Worm (Caenorhabditis elegans) whole organism, L4 larva: ENCODE data around the gene srh-276.

Source experiments
- D1046.2 ChIP-seq: fragments of 200-800 bp; sonication (Bioruptor generic); IDR thresholded peaks from 2 replicates; pipeline ENCODE4 v1.3.6; 2022; ENCODE audit warnings: missing genetic modification characterization, missing compliant biosample characterization
- F10B5.3 ChIP-seq: sonication (generic microtip); optimal IDR thresholded peaks from 2 replicates; lab custom pipeline; 2016; ENCODE audit warnings: mild to moderate bottlenecking, missing genetic modification characterization, missing compliant biosample characterization
- F37D6.2 ChIP-seq: sonication (generic microtip); optimal IDR thresholded peaks from 2 replicates; lab custom pipeline; 2016; ENCODE audit warnings: mild to moderate bottlenecking, missing genetic modification characterization, missing compliant biosample characterization
- R02D3.7 ChIP-seq: fragments of 150-350 bp; sonication (generic microtip); optimal IDR thresholded peaks from 3 replicates; lab custom pipeline; 2014; ENCODE audit warnings: missing biosample characterization, missing genetic modification characterization
- Y5F2A.4 ChIP-seq: fragments of 200-800 bp; sonication (Bioruptor generic); optimal IDR thresholded peaks from 2 replicates; lab custom pipeline; 2018; ENCODE audit warnings: mild to moderate bottlenecking, missing genetic modification characterization, missing compliant biosample characterization
- Y75B8A.6 ChIP-seq: fragments of 200-800 bp; sonication (Bioruptor generic); IDR thresholded peaks from 2 replicates; pipeline ENCODE4 v1.3.6; 2022; ENCODE audit warnings: missing genetic modification reagents, missing genetic modification characterization, missing compliant biosample characterization
- aha-1 ChIP-seq: fragments of 150-350 bp; peaks from one replicate; lab custom pipeline; 2014; ENCODE audit warnings: missing biosample characterization, missing genetic modification characterization
- aly-2 ChIP-seq: sonication (generic microtip); optimal IDR thresholded peaks from 2 replicates; lab custom pipeline; 2018; ENCODE audit warnings: missing biosample characterization, missing genetic modification characterization
- ama-1 ChIP-seq: fragments of 150-350 bp; optimal IDR thresholded peaks from 2 replicates; lab custom pipeline; 2014; ENCODE audit warnings: inconsistent platforms, mixed read lengths
- arid-1 ChIP-seq: fragments of 200-800 bp; sonication (Bioruptor generic); conservative IDR thresholded peaks from 2 replicates; pipeline ENCODE4 v1.3.6; 2022; ENCODE audit warnings: missing genetic modification reagents, missing genetic modification characterization, missing compliant biosample characterization
- attf-4 ChIP-seq: sonication (generic microtip); optimal IDR thresholded peaks from 3 replicates; lab custom pipeline; 2017; ENCODE audit warnings: missing biosample characterization, missing genetic modification characterization
- ceh-20 ChIP-seq: fragments of 200-800 bp; sonication (Bioruptor generic); IDR thresholded peaks from 2 replicates; pipeline ENCODE4 v1.3.6; 2022; ENCODE audit warnings: missing genetic modification reagents, missing genetic modification characterization, missing compliant biosample characterization
- ceh-44 ChIP-seq: fragments of 200-800 bp; sonication (Bioruptor generic); IDR thresholded peaks from 2 replicates; pipeline ENCODE4 v1.3.6; 2022; ENCODE audit warnings: missing genetic modification reagents, missing genetic modification characterization, missing compliant biosample characterization
- ceh-62 ChIP-seq: sonication (generic microtip); optimal IDR thresholded peaks from 2 replicates; lab custom pipeline; 2017; ENCODE audit warnings: missing biosample characterization, missing genetic modification characterization
- ceh-82 ChIP-seq: sonication (generic microtip); optimal IDR thresholded peaks from 2 replicates; lab custom pipeline; 2017; ENCODE audit warnings: missing biosample characterization, missing genetic modification characterization
- ces-1 ChIP-seq: fragments of 150-350 bp; sonication (generic microtip); optimal IDR thresholded peaks from 4 replicates; lab custom pipeline; 2014; ENCODE audit warnings: missing biosample characterization, missing genetic modification reagents, missing genetic modification characterization
- daf-16 ChIP-seq, 3 experiments: sonication (generic microtip); optimal IDR thresholded peaks; 2 replicates each; lab custom pipeline; 2016 to 2017; ENCODE audit warnings: missing genetic modification characterization in 3 of 3, missing genetic modification reagents in 3 of 3, mild to moderate bottlenecking in 2 of 3, missing compliant biosample characterization in 2 of 3, missing biosample characterization in 1 of 3, moderate library complexity in 1 of 3
- daf-19 ChIP-seq: fragments of 200-800 bp; sonication (Bioruptor generic); conservative IDR thresholded peaks from 2 replicates; pipeline ENCODE4 v1.3.6; 2022; ENCODE audit warnings: missing genetic modification characterization, missing compliant biosample characterization
- dmd-6 ChIP-seq: fragments of 200-800 bp; sonication (Bioruptor generic); IDR thresholded peaks from 2 replicates; pipeline ENCODE4 v1.3.6; 2022; ENCODE audit warnings: missing genetic modification reagents, missing genetic modification characterization, missing compliant biosample characterization
- dmd-8 ChIP-seq: fragments of 200-800 bp; sonication (Bioruptor generic); IDR thresholded peaks from 2 replicates; pipeline ENCODE4 v1.3.6; 2022; ENCODE audit warnings: missing genetic modification characterization, missing compliant biosample characterization
- dmd-9 ChIP-seq: fragments of 200-800 bp; sonication (Bioruptor generic); IDR thresholded peaks from 2 replicates; pipeline ENCODE4 v1.3.6; 2022; ENCODE audit warnings: missing genetic modification reagents, missing genetic modification characterization, missing compliant biosample characterization
- dpl-1 ChIP-seq: fragments of 150-350 bp; optimal IDR thresholded peaks from 2 replicates; lab custom pipeline; 2014; ENCODE audit warnings: missing biosample characterization, missing genetic modification reagents, missing genetic modification characterization
- duxl-1 ChIP-seq: sonication (generic microtip); optimal IDR thresholded peaks from 2 replicates; lab custom pipeline; 2016; ENCODE audit warnings: mild to moderate bottlenecking, missing genetic modification characterization, moderate library complexity, missing compliant biosample characterization; ENCODE audit not compliant: poor library complexity
- fkh-10 ChIP-seq: fragments of 150-350 bp; optimal IDR thresholded peaks from 2 replicates; lab custom pipeline; 2014; ENCODE audit warnings: missing biosample characterization, missing genetic modification reagents, missing genetic modification characterization
- hlh-11 ChIP-seq: fragments of 200-800 bp; sonication (Bioruptor generic); optimal IDR thresholded peaks from 2 replicates; lab custom pipeline; 2018; ENCODE audit warnings: mild to moderate bottlenecking, missing genetic modification characterization, missing compliant biosample characterization
- hlh-30 ChIP-seq: sonication (generic microtip); optimal IDR thresholded peaks from 2 replicates; lab custom pipeline; 2017; ENCODE audit warnings: antibody characterized with exemption, mild to moderate bottlenecking, missing genetic modification characterization, missing compliant biosample characterization; ENCODE audit not compliant: insufficient read depth
- hmg-1.1 ChIP-seq: fragments of 200-800 bp; sonication (Bioruptor generic); IDR thresholded peaks from 2 replicates; pipeline ENCODE4 v1.3.6; 2022; ENCODE audit warnings: missing genetic modification reagents, missing genetic modification characterization, missing compliant biosample characterization
- lin-15B ChIP-seq: fragments of 150-350 bp; sonication (generic microtip); optimal IDR thresholded peaks from 3 replicates; lab custom pipeline; 2014; ENCODE audit warnings: missing biosample characterization, missing genetic modification characterization
- lsy-2 ChIP-seq, 2 experiments: fragments of 150-350 bp in 1 of 2; sonication (generic microtip) in 1 of 2; optimal IDR thresholded peaks; 2 replicates each; lab custom pipeline; 2014 to 2017; ENCODE audit warnings: missing biosample characterization in 2 of 2, missing genetic modification characterization in 2 of 2
- mdl-1 ChIP-seq, 2 experiments: fragments of 150-350 bp in 1 of 2; sonication (generic microtip) in 1 of 2; optimal IDR thresholded peaks; 2 replicates each; lab custom pipeline; 2014 to 2017; ENCODE audit warnings: missing biosample characterization in 2 of 2, missing genetic modification characterization in 2 of 2
- mdt-29 ChIP-seq: fragments of 200-800 bp; sonication (Bioruptor generic); IDR thresholded peaks from 2 replicates; pipeline ENCODE4 v1.3.6; 2022; ENCODE audit warnings: missing genetic modification reagents, missing genetic modification characterization, missing compliant biosample characterization
- mep-1 ChIP-seq: fragments of 150-350 bp; sonication (generic microtip); optimal IDR thresholded peaks from 3 replicates; lab custom pipeline; 2014; ENCODE audit warnings: missing biosample characterization, missing genetic modification characterization
- mxl-2 ChIP-seq: fragments of 200-800 bp; sonication (Bioruptor generic); conservative IDR thresholded peaks from 2 replicates; pipeline ENCODE4 v1.3.6; 2022; ENCODE audit warnings: missing genetic modification reagents, missing genetic modification characterization, missing compliant biosample characterization
- nhr-11 ChIP-seq: fragments of 150-350 bp; optimal IDR thresholded peaks from 2 replicates; lab custom pipeline; 2014; ENCODE audit warnings: missing biosample characterization, missing genetic modification characterization
- nhr-237 ChIP-seq: sonication (generic microtip); optimal IDR thresholded peaks from 2 replicates; lab custom pipeline; 2017; ENCODE audit warnings: missing biosample characterization, missing genetic modification characterization
- nhr-25 ChIP-seq: sonication (generic microtip); optimal IDR thresholded peaks from 2 replicates; lab custom pipeline; 2017; ENCODE audit warnings: missing genetic modification characterization, mild to moderate bottlenecking, missing compliant biosample characterization, antibody characterized with exemption, moderate library complexity, borderline replicate concordance; ENCODE audit not compliant: insufficient read depth
- nhr-28 ChIP-seq: fragments of 150-350 bp; optimal IDR thresholded peaks from 2 replicates; lab custom pipeline; 2014; ENCODE audit warnings: missing biosample characterization, missing genetic modification characterization
- nhr-42 ChIP-seq: fragments of 200-800 bp; sonication (Bioruptor generic); IDR thresholded peaks from 2 replicates; pipeline ENCODE4 v1.3.6; 2022; ENCODE audit warnings: missing genetic modification characterization, missing compliant biosample characterization
- nhr-48 ChIP-seq: sonication (generic microtip); optimal IDR thresholded peaks from 2 replicates; lab custom pipeline; 2016; ENCODE audit warnings: mild to moderate bottlenecking, missing genetic modification characterization, missing compliant biosample characterization
- nhr-6 ChIP-seq: fragments of 150-350 bp; optimal IDR thresholded peaks from 2 replicates; lab custom pipeline; 2014; ENCODE audit warnings: missing biosample characterization, missing genetic modification characterization
- nhr-77 ChIP-seq: fragments of 150-350 bp; optimal IDR thresholded peaks from 2 replicates; lab custom pipeline; 2014; ENCODE audit warnings: missing biosample characterization, missing genetic modification characterization
- pha-4 ChIP-seq, 2 experiments: fragments of 150-350 bp in 1 of 2; fragments of 200-800 bp in 1 of 2; sonication (Bioruptor generic) in 1 of 2; IDR thresholded peaks in 1 of 2; optimal IDR thresholded peaks in 1 of 2; 2 replicates each; pipeline versions ENCODE4 v1.3.6 to Lab custom; 2014 to 2022; ENCODE audit warnings: missing genetic modification characterization in 2 of 2, missing genetic modification reagents in 2 of 2, missing biosample characterization in 1 of 2, missing compliant biosample characterization in 1 of 2
- pqm-1 ChIP-seq: sonication (generic microtip); optimal IDR thresholded peaks from 2 replicates; lab custom pipeline; 2017; ENCODE audit warnings: missing biosample characterization, missing genetic modification characterization
- saeg-2 ChIP-seq: fragments of 200-800 bp; sonication (Bioruptor generic); IDR thresholded peaks from 2 replicates; pipeline ENCODE4 v1.3.6; 2022; ENCODE audit warnings: missing genetic modification reagents, missing genetic modification characterization, missing compliant biosample characterization
- snpc-4 ChIP-seq: fragments of 150-350 bp; optimal IDR thresholded peaks from 2 replicates; lab custom pipeline; 2014; ENCODE audit warnings: missing biosample characterization, missing genetic modification characterization
- tag-97 ChIP-seq: fragments of 200-800 bp; sonication (Bioruptor generic); IDR thresholded peaks from 2 replicates; pipeline ENCODE4 v1.3.6; 2022; ENCODE audit warnings: missing genetic modification characterization, missing compliant biosample characterization
- unc-130 ChIP-seq: sonication (generic microtip); optimal IDR thresholded peaks from 2 replicates; lab custom pipeline; 2016; ENCODE audit warnings: missing genetic modification reagents, missing genetic modification characterization, missing compliant biosample characterization
- unc-39 ChIP-seq: sonication (generic microtip); optimal IDR thresholded peaks from 2 replicates; lab custom pipeline; 2017; ENCODE audit warnings: missing biosample characterization, missing genetic modification characterization
- vab-7 ChIP-seq: fragments of 200-800 bp; sonication (Bioruptor generic); IDR thresholded peaks from 2 replicates; pipeline ENCODE4 v1.3.6; 2022; ENCODE audit warnings: missing genetic modification reagents, missing genetic modification characterization, missing compliant biosample characterization
- zfp-3 ChIP-seq: fragments of 200-800 bp; sonication (Bioruptor generic); conservative IDR thresholded peaks from 2 replicates; pipeline ENCODE4 v1.3.6; 2022; ENCODE audit warnings: missing genetic modification reagents, missing genetic modification characterization, missing compliant biosample characterization
- zip-2 ChIP-seq: fragments of 150-350 bp; optimal IDR thresholded peaks from 2 replicates; lab custom pipeline; 2014; ENCODE audit warnings: missing biosample characterization, missing genetic modification characterization

srh-276 gene

ce11 chrV:15563985-15564384 is 34.8 kb downstream of the srh-276 start (continued):
- no peak for TF ChIP-seq daf-19 (GFP tag; lab: Robert Waterston, UW)
- TF ChIP-seq zfp-3, result no peak; the same call in 1 of the 2 replicates
- no peak for TF ChIP-seq mxl-2 (GFP tag; lab: Robert Waterston, UW)
- TF ChIP-seq daf-16 (GFP tag; optimal IDR thresholded peaks at IDR 0.05; lab: Kevin White, UChicago), result peak in 1 of 2 experiments; percentile 48
- peak; percentile 82 for TF ChIP-seq daf-16 (tag; optimal IDR thresholded peaks at IDR 0.05; lab: Kevin White, UChicago)
- TF ChIP-seq mdl-1 (tag; optimal IDR thresholded peaks at IDR 0.05; lab: Kevin White, UChicago), result peak in 1 of 2 experiments; percentile 69
- TF ChIP-seq nhr-11 (tag; lab: Kevin White, UChicago), result peak; percentile 40
- 0 out of 2 replicates have a peak, but pooled peaks have one; percentile 12 for TF ChIP-seq pha-4 (GFP tag; IDR thresholded peaks at IDR 0.05; lab: Robert Waterston, UW)
- TF ChIP-seq pha-4 (tag; optimal IDR thresholded peaks at IDR 0.05; lab: Kevin White, UChicago), result no peak
- no peak for TF ChIP-seq ceh-44 (GFP tag; lab: Robert Waterston, UW)
- TF ChIP-seq vab-7 (GFP tag; lab: Robert Waterston, UW), result no peak
- no peak for TF ChIP-seq F10B5.3 (tag; lab: Kevin White, UChicago)
- peak; percentile 25 for TF ChIP-seq aha-1 (tag; lab: Kevin White, UChicago)
- TF ChIP-seq mep-1, result peak; percentile 53
- no peak for TF ChIP-seq nhr-6 (tag; lab: Kevin White, UChicago)
- TF ChIP-seq nhr-48 (tag; lab: Kevin White, UChicago), result peak; percentile 69
- no peak for TF ChIP-seq ceh-20
- TF ChIP-seq hmg-1.1 (GFP tag; lab: Robert Waterston, UW), result peak; percentile 19; the same call in 1 of the 2 replicates
- peak; percentile 35 for TF ChIP-seq hlh-30 (tag; lab: Kevin White, UChicago)
- no peak for TF ChIP-seq saeg-2 (GFP tag; lab: Robert Waterston, UW)
- TF ChIP-seq ceh-62 (tag; lab: Kevin White, UChicago), result no peak
- no peak for TF ChIP-seq mdt-29 (GFP tag; lab: Robert Waterston, UW)
- TF ChIP-seq ces-1 (GFP tag; lab: Kevin White, UChicago), result no peak
- no peak for TF ChIP-seq attf-4 (tag; lab: Kevin White, UChicago)
- TF ChIP-seq D1046.2 (GFP tag; lab: Robert Waterston, UW), result no peak
- TF ChIP-seq F37D6.2 (tag; lab: Kevin White, UChicago), result no peak
- TF ChIP-seq lsy-2 (tag; optimal IDR thresholded peaks at IDR 0.05; lab: Kevin White, UChicago), result peak in 1 of 2 experiments; percentile 26
- no peak for TF ChIP-seq unc-130 (GFP tag; lab: Kevin White, UChicago)
- no peak for TF ChIP-seq unc-39 (tag; lab: Kevin White, UChicago)
- TF ChIP-seq nhr-237 (tag; lab: Kevin White, UChicago), result no peak
- TF ChIP-seq dmd-9, result no peak
- peak; percentile 68 for TF ChIP-seq nhr-77 (tag; lab: Kevin White, UChicago)
- TF ChIP-seq R02D3.7 (tag; lab: Kevin White, UChicago), result no peak
- no peak for TF ChIP-seq fkh-10 (GFP tag; lab: Kevin White, UChicago)
- TF ChIP-seq Y5F2A.4 (GFP tag; lab: Kevin White, UChicago), result no peak
- no peak for TF ChIP-seq nhr-25 (tag; lab: Kevin White, UChicago)
- TF ChIP-seq arid-1 (GFP tag; lab: Robert Waterston, UW), result no peak
- peak; percentile 81 for TF ChIP-seq dmd-6
- TF ChIP-seq zip-2 (tag; lab: Kevin White, UChicago), result no peak
- no peak for TF ChIP-seq nhr-42 (GFP tag; lab: Robert Waterston, UW)
- TF ChIP-seq dmd-8 (GFP tag; lab: Robert Waterston, UW), result no peak
- TF ChIP-seq ceh-82 (tag; lab: Kevin White, UChicago), result no peak
- no peak for TF ChIP-seq ama-1
- TF ChIP-seq lin-15B, result no peak
- peak; percentile 37 for TF ChIP-seq pqm-1 (tag; lab: Kevin White, UChicago)
- no peak for TF ChIP-seq tag-97 (GFP tag; lab: Robert Waterston, UW)
- peak; percentile 7 for TF ChIP-seq dpl-1
- no peak for TF ChIP-seq snpc-4
- no peak for TF ChIP-seq duxl-1
- no peak for TF ChIP-seq aly-2 (tag; lab: Kevin White, UChicago)
- TF ChIP-seq hlh-11 (tag; lab: Kevin White, UChicago), result peak; percentile 76
- TF ChIP-seq Y75B8A.6 (GFP tag; lab: Robert Waterston, UW), result no peak
- peak; percentile 79 for TF ChIP-seq nhr-28 (tag; lab: Kevin White, UChicago)
